Worm (Caenorhabditis elegans) whole organism, young adult: ENCODE measurements around the gene rgs-2.

Experiments
- F22D6.2 ChIP-seq: sonication (generic microtip); optimal IDR thresholded peaks from 2 replicates; lab custom pipeline; 2016; ENCODE audit warnings: mild to moderate bottlenecking, missing genetic modification characterization, missing compliant biosample characterization
- F23B12.7 ChIP-seq: sonication (generic microtip); optimal IDR thresholded peaks from 2 replicates; lab custom pipeline; 2017; ENCODE audit warnings: missing genetic modification characterization, mild to moderate bottlenecking, missing compliant biosample characterization, antibody characterized with exemption, moderate library complexity; ENCODE audit not compliant: insufficient read depth
- F57C9.4 ChIP-seq: sonication (generic microtip); optimal IDR thresholded peaks from 2 replicates; lab custom pipeline; 2017; ENCODE audit warnings: mild to moderate bottlenecking, missing genetic modification characterization, missing compliant biosample characterization
- K12H6.12 ChIP-seq: fragments of 200-800 bp; sonication (Bioruptor generic); optimal IDR thresholded peaks from 2 replicates; lab custom pipeline; 2018; ENCODE audit warnings: mild to moderate bottlenecking, missing genetic modification characterization, missing compliant biosample characterization
- Y53F4B.3 ChIP-seq: fragments of 200-800 bp; sonication (Bioruptor generic); IDR thresholded peaks from 2 replicates; pipeline ENCODE4 v1.3.6; 2022; ENCODE audit warnings: missing genetic modification reagents, missing genetic modification characterization, missing compliant biosample characterization
- Y56A3A.18 ChIP-seq: fragments of 200-800 bp; sonication (Bioruptor generic); IDR thresholded peaks from 2 replicates; pipeline ENCODE4 v1.3.6; 2022; ENCODE audit warnings: missing genetic modification reagents, missing genetic modification characterization, missing compliant biosample characterization
- ZK185.1 ChIP-seq: sonication (generic microtip); optimal IDR thresholded peaks from 2 replicates; lab custom pipeline; 2016; ENCODE audit warnings: mild to moderate bottlenecking, missing genetic modification characterization, missing compliant biosample characterization; ENCODE audit not compliant: poor library complexity, severe bottlenecking
- ama-1 ChIP-seq, 3 experiments: fragments of 150-350 bp in 1 of 3; sonication (generic microtip) in 2 of 3; optimal IDR thresholded peaks; 2 replicates each; lab custom pipeline; 2014 to 2018; ENCODE audit warnings: missing biosample characterization in 2 of 3, missing genetic modification characterization in 2 of 3, missing genetic modification reagents in 2 of 3
- bed-1 ChIP-seq: fragments of 200-800 bp; sonication (Bioruptor generic); IDR thresholded peaks from 2 replicates; pipeline ENCODE4 v1.3.6; 2022; ENCODE audit warnings: missing genetic modification reagents, missing genetic modification characterization, missing compliant biosample characterization
- bed-2 ChIP-seq: fragments of 200-800 bp; sonication (Bioruptor generic); IDR thresholded peaks from 2 replicates; pipeline ENCODE4 v1.3.6; 2022; ENCODE audit warnings: missing genetic modification reagents, missing genetic modification characterization, missing compliant biosample characterization
- cebp-1 ChIP-seq, 2 experiments: fragments of 200-800 bp in 1 of 2; sonication (Bioruptor generic) in 1 of 2; sonication (generic microtip) in 1 of 2; IDR thresholded peaks in 1 of 2; optimal IDR thresholded peaks in 1 of 2; 2 replicates each; pipeline versions ENCODE4 v1.3.6 to Lab custom; 2017 to 2022; ENCODE audit warnings: missing compliant biosample characterization in 2 of 2, missing genetic modification characterization in 2 of 2, mild to moderate bottlenecking in 1 of 2, missing genetic modification reagents in 1 of 2, moderate library complexity in 1 of 2
- ceh-40 ChIP-seq: fragments of 200-800 bp; sonication (Bioruptor generic); IDR thresholded peaks from 2 replicates; pipeline ENCODE4 v1.3.6; 2022; ENCODE audit warnings: missing genetic modification characterization, missing compliant biosample characterization
- ceh-58 ChIP-seq: fragments of 200-800 bp; sonication (Bioruptor generic); IDR thresholded peaks from 2 replicates; pipeline ENCODE4 v1.3.6; 2022; ENCODE audit warnings: missing genetic modification characterization, missing compliant biosample characterization
- ceh-91 ChIP-seq: fragments of 200-800 bp; sonication (Bioruptor generic); IDR thresholded peaks from 2 replicates; pipeline ENCODE4 v1.3.6; 2022; ENCODE audit warnings: missing genetic modification reagents, missing genetic modification characterization, missing compliant biosample characterization
- dox-1 ChIP-seq: fragments of 200-800 bp; sonication (Bioruptor generic); IDR thresholded peaks from 2 replicates; pipeline ENCODE4 v1.3.6; 2022; ENCODE audit warnings: missing genetic modification reagents, missing genetic modification characterization, missing compliant biosample characterization
- efl-1 ChIP-seq: fragments of 150-350 bp; optimal IDR thresholded peaks from 2 replicates; lab custom pipeline; 2014; ENCODE audit warnings: missing biosample characterization, missing genetic modification reagents, missing genetic modification characterization
- ets-4 ChIP-seq: fragments of 200-800 bp; sonication (Bioruptor generic); optimal IDR thresholded peaks from 2 replicates; lab custom pipeline; 2018; ENCODE audit warnings: mild to moderate bottlenecking, missing genetic modification characterization, missing compliant biosample characterization
- him-1 ChIP-seq: sonication (generic microtip); optimal IDR thresholded peaks from 2 replicates; lab custom pipeline; 2016; ENCODE audit warnings: missing genotype, missing genetic modification reagents, missing genetic modification characterization, missing compliant biosample characterization
- hlh-26 ChIP-seq: fragments of 200-800 bp; sonication (Bioruptor generic); conservative IDR thresholded peaks from 2 replicates; pipeline ENCODE4 v1.3.6; 2022; ENCODE audit warnings: missing genetic modification reagents, missing genetic modification characterization, missing compliant biosample characterization
- let-607 ChIP-seq, 2 experiments: fragments of 200-800 bp in 1 of 2; sonication (Bioruptor generic) in 1 of 2; sonication (generic microtip) in 1 of 2; optimal IDR thresholded peaks; 2 replicates each; lab custom pipeline; 2016 to 2018; ENCODE audit warnings: mild to moderate bottlenecking in 2 of 2, missing compliant biosample characterization in 2 of 2, missing genetic modification characterization in 2 of 2, moderate library complexity in 2 of 2, missing genotype in 1 of 2
- lin-35 ChIP-seq, 3 experiments: fragments of 150-350 bp in 2 of 3; sonication (generic microtip) in 1 of 3; optimal IDR thresholded peaks; 2 replicates each; lab custom pipeline; 2014 to 2018; ENCODE audit warnings: missing biosample characterization in 3 of 3, missing genetic modification characterization in 3 of 3, missing genetic modification reagents in 3 of 3
- lin-40 ChIP-seq: sonication (generic microtip); optimal IDR thresholded peaks from 2 replicates; lab custom pipeline; 2016; ENCODE audit warnings: missing genetic modification characterization, mild to moderate bottlenecking, missing compliant biosample characterization, missing genotype, missing genetic modification reagents
- madf-3 ChIP-seq: fragments of 200-800 bp; sonication (Bioruptor generic); IDR thresholded peaks from 2 replicates; pipeline ENCODE4 v1.3.6; 2022; ENCODE audit warnings: missing genetic modification reagents, missing genetic modification characterization, missing compliant biosample characterization
- mes-4 ChIP-seq: sonication (generic microtip); optimal IDR thresholded peaks from 2 replicates; lab custom pipeline; 2016; ENCODE audit warnings: missing genotype, missing genetic modification characterization, missing compliant biosample characterization
- mxl-1 ChIP-seq: sonication (generic microtip); optimal IDR thresholded peaks from 2 replicates; lab custom pipeline; 2016; ENCODE audit warnings: missing genetic modification characterization, missing compliant biosample characterization
- nfya-2 ChIP-seq: fragments of 200-800 bp; sonication (Bioruptor generic); IDR thresholded peaks from 2 replicates; pipeline ENCODE4 v1.3.6; 2022; ENCODE audit warnings: missing genetic modification reagents, missing genetic modification characterization, missing compliant biosample characterization
- nhr-80 ChIP-seq: sonication (generic microtip); optimal IDR thresholded peaks from 2 replicates; lab custom pipeline; 2016; ENCODE audit warnings: missing genetic modification characterization, missing compliant biosample characterization
- pbrm-1 ChIP-seq: fragments of 200-800 bp; sonication (Bioruptor generic); IDR thresholded peaks from 2 replicates; pipeline ENCODE4 v1.3.6; 2022; ENCODE audit warnings: missing genetic modification reagents, missing genetic modification characterization, missing compliant biosample characterization
- repo-1 ChIP-seq: sonication (generic microtip); optimal IDR thresholded peaks from 2 replicates; lab custom pipeline; 2017; ENCODE audit warnings: mild to moderate bottlenecking, missing genetic modification characterization, missing compliant biosample characterization
- sdz-38 ChIP-seq: sonication (generic microtip); optimal IDR thresholded peaks from 2 replicates; lab custom pipeline; 2016; ENCODE audit warnings: missing genotype, missing genetic modification characterization, missing compliant biosample characterization
- snpc-3.4 ChIP-seq: sonication (generic microtip); optimal IDR thresholded peaks from 2 replicates; lab custom pipeline; 2017; ENCODE audit warnings: missing genetic modification characterization, mild to moderate bottlenecking, missing compliant biosample characterization, antibody characterized with exemption, moderate library complexity, missing genotype, missing genetic modification reagents
- snpc-4 ChIP-seq, 5 experiments: fragments of 150-350 bp in 1 of 5; sonication (generic microtip) in 4 of 5; optimal IDR thresholded peaks; 2 replicates each; lab custom pipeline; 2014 to 2018; ENCODE audit warnings: missing genetic modification characterization in 5 of 5, missing biosample characterization in 3 of 5, antibody characterized with exemption in 2 of 5, mild to moderate bottlenecking in 2 of 5, missing compliant biosample characterization in 2 of 5, missing genotype in 2 of 5, moderate library complexity in 2 of 5, missing genetic modification reagents in 1 of 5
- sptf-2 ChIP-seq: fragments of 200-800 bp; sonication (Bioruptor generic); optimal IDR thresholded peaks from 2 replicates; lab custom pipeline; 2018; ENCODE audit warnings: mild to moderate bottlenecking, missing genetic modification characterization, missing compliant biosample characterization
- tlf-1 ChIP-seq: fragments of 200-800 bp; sonication (Bioruptor generic); optimal IDR thresholded peaks from 2 replicates; lab custom pipeline; 2018; ENCODE audit warnings: mild to moderate bottlenecking, missing genetic modification characterization, missing compliant biosample characterization
- ztf-25 ChIP-seq: fragments of 200-800 bp; sonication (Bioruptor generic); IDR thresholded peaks from 2 replicates; pipeline ENCODE4 v1.3.6; 2022; ENCODE audit warnings: missing genetic modification reagents, missing genetic modification characterization, missing compliant biosample characterization

The rgs-2 gene

DNA sequence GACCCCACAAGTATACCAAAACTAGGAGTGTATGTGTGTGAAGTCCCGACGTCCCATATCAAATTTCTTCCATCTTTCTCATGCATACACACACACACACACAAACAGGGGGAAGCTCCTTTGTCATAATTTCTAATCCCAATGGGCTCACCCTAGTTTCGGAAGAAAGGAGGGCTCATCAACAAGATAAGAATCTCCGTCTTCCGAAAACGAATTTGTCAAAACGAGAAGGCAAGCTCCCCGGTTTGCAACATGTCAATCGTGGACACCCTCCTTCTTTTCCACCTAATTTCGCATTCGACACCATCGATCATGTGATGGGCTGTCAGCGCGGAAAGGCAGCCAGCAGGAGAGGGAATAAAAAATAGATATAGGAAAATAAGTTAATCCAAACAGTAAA, 22.1 kb upstream of the rgs-2 start (continued):
- TF ChIP-seq F22D6.2 (tag; lab: Kevin White, UChicago) = no peak
- TF ChIP-seq repo-1 (tag; lab: Kevin White, UChicago) = no peak
- peak; percentile 21 to 45 for TF ChIP-seq let-607 (tag; optimal IDR thresholded peaks at IDR 0.05; lab: Kevin White, UChicago)
- TF ChIP-seq lin-35 (GFP tag; optimal IDR thresholded peaks at IDR 0.05; lab: Kevin White, UChicago) = peak in 1 of 3 experiments; percentile 30
- peak; percentile 52; the same call in 1 of the 2 replicates for TF ChIP-seq dox-1 (GFP tag; lab: Robert Waterston, UW)

- no peak for TF ChIP-seq K12H6.12 (tag; lab: Kevin White, UChicago)
- TF ChIP-seq nhr-80 (tag; lab: Kevin White, UChicago) = peak; percentile 85
- TF ChIP-seq let-607 (tag; optimal IDR thresholded peaks at IDR 0.05; lab: Kevin White, UChicago) = peak in 1 of 2 experiments; percentile 67
- no peak for TF ChIP-seq cebp-1 (GFP tag; IDR thresholded peaks at IDR 0.05; lab: Robert Waterston, UW)
- TF ChIP-seq cebp-1 (tag; optimal IDR thresholded peaks at IDR 0.05; lab: Kevin White, UChicago) = peak; percentile 72
- no peak for TF ChIP-seq Y56A3A.18
Observed at ce11 chrX:12691306-12691705, 21.1 kb upstream of the rgs-2 start, which contains the start of gene ugt-50. TSS of gene ugt-50 (plus strand) at chrX:12691573.

DNA sequence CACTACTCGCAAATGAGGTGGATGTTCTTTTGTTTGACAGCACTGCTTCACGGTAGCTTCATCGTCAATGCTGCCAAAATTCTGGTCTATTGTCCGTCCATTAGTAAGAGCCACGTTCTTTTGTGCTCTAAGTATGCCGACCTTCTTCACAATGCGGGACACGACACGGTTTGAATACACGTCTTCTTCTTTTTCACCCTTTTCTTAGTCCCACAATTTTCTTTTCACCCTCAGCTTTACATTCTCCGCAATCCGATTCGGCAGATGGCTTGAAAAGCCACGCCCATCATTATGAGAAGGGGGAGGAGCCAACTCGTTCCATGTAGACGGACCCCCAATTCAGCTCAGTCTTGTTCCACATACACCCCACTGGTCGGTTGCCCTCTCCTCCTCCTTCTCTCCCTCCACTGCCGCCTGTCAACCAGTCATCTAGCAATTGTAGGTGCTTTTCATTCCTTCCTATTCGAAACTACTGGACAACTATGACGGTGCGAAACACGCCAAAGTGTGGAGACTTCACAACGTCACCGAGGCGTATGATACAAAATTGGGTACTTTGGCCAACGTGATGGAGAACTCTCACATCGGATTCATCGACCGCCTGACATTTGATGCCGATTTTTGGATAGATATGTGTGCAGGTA, 20.6 kb upstream of the rgs-2 start:
- no peak for TF ChIP-seq him-1 (tag; lab: Kevin White, UChicago)
- TF ChIP-seq Y53F4B.3 (GFP tag; lab: Robert Waterston, UW) = no peak
- peak; percentile 18 for TF ChIP-seq ama-1 (optimal IDR thresholded peaks at IDR 0.05; lab: Kevin White, UChicago)
- TF ChIP-seq ama-1 (GFP tag; optimal IDR thresholded peaks at IDR 0.05; lab: Kevin White, UChicago) = peak in 1 of 2 experiments; percentile 54
- TF ChIP-seq ets-4 (GFP tag; lab: Kevin White, UChicago) = no peak
- TF ChIP-seq mxl-1 (tag; lab: Kevin White, UChicago) = no peak
- no peak for TF ChIP-seq tlf-1
- 0 out of 2 replicates have a peak, but pooled peaks have one; percentile 32 for TF ChIP-seq madf-3

- TF ChIP-seq bed-1 (GFP tag; lab: Robert Waterston, UW) = no peak
- TF ChIP-seq ama-1 (optimal IDR thresholded peaks at IDR 0.05; lab: Kevin White, UChicago) = no peak
- peak in 1 of 2 experiments; percentile 50 for TF ChIP-seq ama-1 (GFP tag; optimal IDR thresholded peaks at IDR 0.05; lab: Kevin White, UChicago)
- peak; percentile 28 for TF ChIP-seq ZK185.1 (tag; lab: Kevin White, UChicago)
- no peak for TF ChIP-seq snpc-3.4 (tag; lab: Kevin White, UChicago)
- TF ChIP-seq Y56A3A.18 = no peak
- TF ChIP-seq F57C9.4 (tag; lab: Kevin White, UChicago) = no peak
- peak in 1 of 3 experiments; percentile 7 for TF ChIP-seq lin-35 (GFP tag; optimal IDR thresholded peaks at IDR 0.05; lab: Kevin White, UChicago)
- no peak for TF ChIP-seq bed-2 (GFP tag; lab: Robert Waterston, UW)
- no peak for TF ChIP-seq mxl-1 (tag; lab: Kevin White, UChicago)
- TF ChIP-seq, all 124 proteins: peak for 3
Observed at ce11 chrX:12693150-12693589, 19.3 kb upstream of the rgs-2 start.

DNA sequence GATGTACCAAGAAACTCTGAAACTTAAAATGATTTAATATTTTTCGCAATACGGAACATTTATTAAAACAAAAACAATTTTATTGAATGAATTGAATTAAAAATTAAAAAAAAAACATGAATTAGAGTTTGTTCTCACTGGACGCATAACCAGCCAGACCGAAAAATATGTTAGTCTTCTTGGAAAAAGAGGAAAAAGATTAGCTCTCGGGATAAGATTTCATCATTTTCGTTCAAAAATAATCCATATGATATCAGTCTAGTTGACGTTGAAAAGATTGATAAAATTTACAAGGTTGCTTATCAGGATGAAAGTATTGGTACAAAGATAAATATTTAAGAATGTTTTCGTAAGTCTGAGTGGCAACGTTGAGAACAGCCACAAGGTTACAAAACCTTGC, 12.0 kb upstream of the rgs-2 start, which contains the start of gene nhr-26:
TSS of gene nhr-26 (minus strand) at position 10 of the 400 bp plus-strand sequence.
- TF ChIP-seq hlh-26 (GFP tag; lab: Robert Waterston, UW) (no peak), cebp-1 (GFP tag; IDR thresholded peaks at IDR 0.05; lab: Robert Waterston, UW) (no peak), cebp-1 (tag; optimal IDR thresholded peaks at IDR 0.05; lab: Kevin White, UChicago) (no peak), F57C9.4 (tag; lab: Kevin White, UChicago) (no peak), ama-1 (optimal IDR thresholded peaks at IDR 0.05; lab: Kevin White, UChicago) (no peak), ama-1 (GFP tag; optimal IDR thresholded peaks at IDR 0.05; lab: Kevin White, UChicago) (no peak), nfya-2 (GFP tag; lab: Robert Waterston, UW) (no peak), F23B12.7 (tag; lab: Kevin White, UChicago) (no peak), dox-1 (GFP tag; lab: Robert Waterston, UW) (no peak), mes-4 (no peak), sdz-38 (tag; lab: Kevin White, UChicago) (no peak), ztf-25 (GFP tag; lab: Robert Waterston, UW) (no peak), efl-1 (GFP tag; lab: Kevin White, UChicago) (no peak), ceh-91 (no peak), sptf-2 (no peak), ceh-40 (GFP tag; lab: Robert Waterston, UW) (no peak), ceh-58 (no peak), snpc-4 (GFP tag; optimal IDR thresholded peaks at IDR 0.05; lab: Kevin White, UChicago) (no peak), snpc-4 (tag; optimal IDR thresholded peaks at IDR 0.05; lab: Kevin White, UChicago) (no peak), repo-1 (tag; lab: Kevin White, UChicago) (no peak), ZK185.1 (tag; lab: Kevin White, UChicago) (no peak), pbrm-1 (GFP tag; lab: Robert Waterston, UW) (no peak), lin-40 (tag; lab: Kevin White, UChicago) (no peak)
